Worm (Caenorhabditis elegans) whole organism, L2 larva: ENCODE measurements around the gene Y37E11AL.1.

Experiments
- C34F6.9 ChIP-seq: fragments of 150-350 bp; optimal IDR thresholded peaks from 2 replicates; lab custom pipeline; 2014; ENCODE audit warnings: missing biosample characterization, missing genetic modification characterization
- F13H6.1 ChIP-seq: sonication (generic microtip); optimal IDR thresholded peaks from 2 replicates; lab custom pipeline; 2016; ENCODE audit warnings: missing genetic modification characterization, missing compliant biosample characterization
- R02D3.7 ChIP-seq: fragments of 150-350 bp; optimal IDR thresholded peaks from 2 replicates; lab custom pipeline; 2014; ENCODE audit warnings: missing biosample characterization, missing genetic modification characterization
- ZK546.5 ChIP-seq: sonication (generic microtip); optimal IDR thresholded peaks from 2 replicates; lab custom pipeline; 2017; ENCODE audit warnings: missing biosample characterization, missing genetic modification characterization
- alr-1 ChIP-seq: fragments of 150-350 bp; optimal IDR thresholded peaks from 2 replicates; lab custom pipeline; 2014; ENCODE audit warnings: missing biosample characterization, missing genetic modification characterization
- aly-2 ChIP-seq: fragments of 150-350 bp; optimal IDR thresholded peaks from 2 replicates; lab custom pipeline; 2014; ENCODE audit warnings: missing biosample characterization, missing genetic modification characterization
- blmp-1 ChIP-seq: sonication (generic microtip); optimal IDR thresholded peaks from 2 replicates; lab custom pipeline; 2017; ENCODE audit warnings: missing genetic modification characterization, mild to moderate bottlenecking, missing compliant biosample characterization, antibody characterized with exemption, moderate library complexity; ENCODE audit not compliant: insufficient read depth
- ceh-82 ChIP-seq: fragments of 150-350 bp; optimal IDR thresholded peaks from 2 replicates; lab custom pipeline; 2014; ENCODE audit warnings: missing biosample characterization, missing genetic modification characterization
- crh-2 ChIP-seq: sonication (generic microtip); optimal IDR thresholded peaks from 2 replicates; lab custom pipeline; 2017; ENCODE audit warnings: missing biosample characterization, missing genetic modification characterization
- dmd-4 ChIP-seq: sonication (generic microtip); optimal IDR thresholded peaks from 2 replicates; lab custom pipeline; 2017; ENCODE audit warnings: missing biosample characterization, missing genetic modification characterization
- egl-27 ChIP-seq: sonication (generic microtip); optimal IDR thresholded peaks from 3 replicates; lab custom pipeline; 2017; ENCODE audit warnings: missing biosample characterization, missing genetic modification reagents, missing genetic modification characterization
- elt-1 ChIP-seq: fragments of 150-350 bp; optimal IDR thresholded peaks from 2 replicates; lab custom pipeline; 2014; ENCODE audit warnings: missing biosample characterization, missing genetic modification characterization
- elt-3 ChIP-seq: sonication (generic microtip); optimal IDR thresholded peaks from 2 replicates; lab custom pipeline; 2017; ENCODE audit warnings: missing biosample characterization, missing genetic modification characterization
- fos-1 ChIP-seq: fragments of 150-350 bp; optimal IDR thresholded peaks from 2 replicates; lab custom pipeline; 2014; ENCODE audit warnings: missing biosample characterization, missing genetic modification characterization
- gmeb-1 ChIP-seq: fragments of 150-350 bp; optimal IDR thresholded peaks from 2 replicates; lab custom pipeline; 2014; ENCODE audit warnings: missing biosample characterization, missing genetic modification characterization
- lin-11 ChIP-seq: fragments of 150-350 bp; sonication (generic microtip); optimal IDR thresholded peaks from 2 replicates; lab custom pipeline; 2014; ENCODE audit warnings: missing biosample characterization, missing genetic modification characterization, inconsistent platforms, mixed read lengths
- lin-39 ChIP-seq: fragments of 150-350 bp; optimal IDR thresholded peaks from 2 replicates; lab custom pipeline; 2014; ENCODE audit warnings: missing biosample characterization, missing genetic modification reagents, missing genetic modification characterization
- lsy-2 ChIP-seq, 2 experiments: fragments of 150-350 bp in 1 of 2; sonication (generic microtip) in 1 of 2; optimal IDR thresholded peaks; 2 replicates each; lab custom pipeline; 2014 to 2017; ENCODE audit warnings: missing biosample characterization in 2 of 2, missing genetic modification characterization in 2 of 2
- mab-5 ChIP-seq: fragments of 150-350 bp; optimal IDR thresholded peaks from 2 replicates; lab custom pipeline; 2014; ENCODE audit warnings: missing biosample characterization, missing genetic modification characterization
- nhr-10 ChIP-seq: sonication (generic microtip); optimal IDR thresholded peaks from 2 replicates; lab custom pipeline; 2017; ENCODE audit warnings: missing biosample characterization, missing genetic modification characterization
- nhr-11 ChIP-seq: fragments of 150-350 bp; optimal IDR thresholded peaks from 2 replicates; lab custom pipeline; 2014; ENCODE audit warnings: missing biosample characterization, missing genetic modification characterization
- nhr-12 ChIP-seq: fragments of 150-350 bp; optimal IDR thresholded peaks from 2 replicates; lab custom pipeline; 2014; ENCODE audit warnings: missing biosample characterization, missing genetic modification characterization
- nhr-129 ChIP-seq: fragments of 150-350 bp; optimal IDR thresholded peaks from 2 replicates; lab custom pipeline; 2014; ENCODE audit warnings: missing biosample characterization, missing genetic modification characterization
- nhr-21 ChIP-seq: fragments of 150-350 bp; optimal IDR thresholded peaks from 2 replicates; lab custom pipeline; 2014; ENCODE audit warnings: missing biosample characterization, missing genetic modification characterization
- nhr-237 ChIP-seq: fragments of 150-350 bp; optimal IDR thresholded peaks from 2 replicates; lab custom pipeline; 2014; ENCODE audit warnings: missing biosample characterization, missing genetic modification characterization
- nhr-25 ChIP-seq: fragments of 150-350 bp; sonication (generic microtip); optimal IDR thresholded peaks from 3 replicates; lab custom pipeline; 2014; ENCODE audit warnings: missing biosample characterization, missing genetic modification characterization
- nhr-6 ChIP-seq: fragments of 150-350 bp; optimal IDR thresholded peaks from 2 replicates; lab custom pipeline; 2014; ENCODE audit warnings: missing biosample characterization, missing genetic modification characterization
- peb-1 ChIP-seq: fragments of 150-350 bp; optimal IDR thresholded peaks from 2 replicates; lab custom pipeline; 2014; ENCODE audit warnings: missing biosample characterization, missing genetic modification characterization
- sem-4 ChIP-seq: fragments of 150-350 bp; optimal IDR thresholded peaks from 2 replicates; lab custom pipeline; 2014; ENCODE audit warnings: missing biosample characterization, missing genetic modification reagents, missing genetic modification characterization
- skn-1 ChIP-seq: sonication (generic microtip); optimal IDR thresholded peaks from 2 replicates; lab custom pipeline; 2017; ENCODE audit warnings: missing biosample characterization, missing genetic modification characterization
- sma-9 ChIP-seq, 2 experiments: fragments of 150-350 bp in 1 of 2; sonication (generic microtip) in 1 of 2; optimal IDR thresholded peaks; 2 replicates each; lab custom pipeline; 2014 to 2016; ENCODE audit warnings: missing genetic modification characterization in 2 of 2, mild to moderate bottlenecking in 1 of 2, missing biosample characterization in 1 of 2, missing compliant biosample characterization in 1 of 2, missing genetic modification reagents in 1 of 2, moderate library complexity in 1 of 2
- snpc-4 ChIP-seq: fragments of 150-350 bp; optimal IDR thresholded peaks from 2 replicates; lab custom pipeline; 2014; ENCODE audit warnings: missing biosample characterization, missing genetic modification characterization
- unc-39 ChIP-seq: fragments of 150-350 bp; optimal IDR thresholded peaks from 2 replicates; lab custom pipeline; 2014; ENCODE audit warnings: missing biosample characterization, missing genetic modification characterization
- unc-55 ChIP-seq: fragments of 150-350 bp; sonication (generic microtip); optimal IDR thresholded peaks from 3 replicates; lab custom pipeline; 2014; ENCODE audit warnings: missing biosample characterization, missing genetic modification reagents, missing genetic modification characterization
- unc-62 ChIP-seq: fragments of 150-350 bp; optimal IDR thresholded peaks from 2 replicates; lab custom pipeline; 2014; ENCODE audit warnings: missing biosample characterization, missing genetic modification reagents, missing genetic modification characterization
- ztf-1 ChIP-seq: fragments of 200-800 bp; sonication (Bioruptor generic); conservative IDR thresholded peaks from 2 replicates; pipeline ENCODE4 v1.3.6; 2022; ENCODE audit warnings: missing genetic modification characterization, missing compliant biosample characterization
- ztf-11 ChIP-seq: sonication (generic microtip); optimal IDR thresholded peaks from 2 replicates; lab custom pipeline; 2017; ENCODE audit warnings: missing biosample characterization, missing genetic modification characterization
- ztf-4 ChIP-seq: fragments of 150-350 bp; optimal IDR thresholded peaks from 2 replicates; lab custom pipeline; 2014; ENCODE audit warnings: missing biosample characterization, missing genetic modification characterization

Y37E11AL.1 gene

ce11 chrIV:3725845-3726244 lies 16.5 kb downstream of the Y37E11AL.1 start, which contains the start of gene smgl-2 (continued):
- no peak for TF ChIP-seq nhr-12 (tag; lab: Kevin White, UChicago)
- peak; percentile 15 for TF ChIP-seq nhr-21
- TF ChIP-seq alr-1 (tag; lab: Kevin White, UChicago): no peak
- TF ChIP-seq skn-1 (tag; lab: Kevin White, UChicago): no peak
- no peak for TF ChIP-seq peb-1 (tag; lab: Kevin White, UChicago)
- peak; percentile 54 for TF ChIP-seq snpc-4 (tag; lab: Kevin White, UChicago)
- TF ChIP-seq elt-3 (tag; lab: Kevin White, UChicago): no peak
- TF ChIP-seq blmp-1: no peak
- TF ChIP-seq lin-11 (tag; lab: Kevin White, UChicago): peak; percentile 27
- peak; percentile 83 to 89 for TF ChIP-seq lsy-2 (tag; optimal IDR thresholded peaks at IDR 0.05; lab: Kevin White, UChicago)
- no peak for TF ChIP-seq elt-1 (tag; lab: Kevin White, UChicago)

DNA sequence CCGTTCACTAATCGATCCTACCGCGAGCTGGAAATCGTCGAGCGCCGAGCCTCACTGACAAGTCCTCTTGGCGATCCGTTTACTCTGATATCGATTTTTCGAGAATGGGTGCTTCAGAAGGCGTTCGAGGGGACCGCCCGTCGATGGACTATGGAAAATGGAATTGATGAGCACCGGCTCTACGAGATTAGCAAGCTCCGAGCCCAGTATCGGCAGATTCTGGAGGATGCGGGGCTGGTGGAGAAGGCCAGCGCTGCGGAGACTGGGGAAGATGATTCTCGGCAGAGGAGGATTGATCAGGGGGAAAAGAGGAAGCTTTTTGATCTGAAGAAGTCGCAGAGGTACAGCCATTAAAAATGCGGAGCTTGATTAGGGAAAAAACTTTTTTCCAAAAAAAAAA lies 22.1 kb downstream of the Y37E11AL.1 start:
- TF ChIP-seq nhr-11 (tag; lab: Kevin White, UChicago) (no peak), unc-62 (no peak), aly-2 (tag; lab: Kevin White, UChicago) (no peak), lsy-2 (tag; optimal IDR thresholded peaks at IDR 0.05; lab: Kevin White, UChicago) (no peak), unc-39 (tag; lab: Kevin White, UChicago) (no peak), lin-39 (no peak), sma-9 (GFP tag; optimal IDR thresholded peaks at IDR 0.05; lab: Kevin White, UChicago) (no peak), sma-9 (tag; optimal IDR thresholded peaks at IDR 0.05; lab: Kevin White, UChicago) (no peak), C34F6.9 (no peak)
- TF ChIP-seq, all 48 proteins: peak for 0

DNA sequence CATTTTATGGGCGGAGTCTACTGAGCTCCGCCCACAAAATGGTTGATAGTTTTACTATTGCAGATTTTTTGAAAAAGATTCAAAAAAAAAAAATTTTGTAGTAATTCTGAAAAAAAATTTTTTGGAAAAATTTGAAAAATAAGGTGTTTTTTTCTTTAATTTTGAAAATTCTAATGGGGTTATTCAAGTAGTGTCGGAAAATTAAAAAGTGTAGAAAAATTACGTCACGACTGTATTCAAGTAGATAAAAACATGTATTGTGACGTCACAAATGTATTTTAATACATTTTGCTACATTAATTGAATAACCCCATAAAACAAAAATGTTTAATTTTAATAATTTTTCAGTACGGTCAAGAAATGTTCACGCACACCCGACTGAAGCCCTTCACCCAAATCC lies 24.0 kb downstream of the Y37E11AL.1 start:
- TF ChIP-seq nhr-25 (tag; lab: Kevin White, UChicago) (no peak), C34F6.9 (no peak), nhr-129 (no peak), gmeb-1 (no peak), nhr-10 (tag; lab: Kevin White, UChicago) (no peak), lsy-2 (tag; optimal IDR thresholded peaks at IDR 0.05; lab: Kevin White, UChicago) (no peak), nhr-21 (no peak)

ce11 chrIV:3736244-3736643 lies 26.9 kb downstream of the Y37E11AL.1 start:
- TF ChIP-seq nhr-10 (tag; lab: Kevin White, UChicago) (no peak), mab-5 (tag; lab: Kevin White, UChicago) (no peak), unc-55 (GFP tag; lab: Kevin White, UChicago) (no peak), nhr-21 (no peak), egl-27 (tag; lab: Kevin White, UChicago) (no peak), ceh-82 (tag; lab: Kevin White, UChicago) (no peak), lin-11 (tag; lab: Kevin White, UChicago) (no peak), nhr-6 (no peak), nhr-11 (tag; lab: Kevin White, UChicago) (no peak), sem-4 (tag; lab: Kevin White, UChicago) (no peak), ztf-11 (no peak), elt-3 (tag; lab: Kevin White, UChicago) (no peak), skn-1 (tag; lab: Kevin White, UChicago) (no peak), gmeb-1 (no peak), C34F6.9 (no peak), elt-1 (tag; lab: Kevin White, UChicago) (no peak), peb-1 (tag; lab: Kevin White, UChicago) (no peak), lsy-2 (tag; optimal IDR thresholded peaks at IDR 0.05; lab: Kevin White, UChicago) (no peak)

- TF ChIP-seq nhr-237 (tag; lab: Kevin White, UChicago) (no peak), unc-55 (GFP tag; lab: Kevin White, UChicago) (peak; percentile 18), crh-2 (tag; lab: Kevin White, UChicago) (peak; percentile 17), unc-39 (tag; lab: Kevin White, UChicago) (no peak), C34F6.9 (peak; percentile 5), ZK546.5 (tag; lab: Kevin White, UChicago) (no peak), aly-2 (tag; lab: Kevin White, UChicago) (no peak), dmd-4 (tag; lab: Kevin White, UChicago) (no peak), lsy-2 (tag; optimal IDR thresholded peaks at IDR 0.05; lab: Kevin White, UChicago) (peak in 1 of 2 experiments; percentile 27), sem-4 (tag; lab: Kevin White, UChicago) (no peak), nhr-12 (tag; lab: Kevin White, UChicago) (no peak), ztf-1 (GFP tag; lab: Robert Waterston, UW) (no peak), R02D3.7 (tag; lab: Kevin White, UChicago) (no peak), gmeb-1 (no peak), nhr-25 (tag; lab: Kevin White, UChicago) (no peak), fos-1 (tag; lab: Kevin White, UChicago) (peak; percentile 24), lin-11 (tag; lab: Kevin White, UChicago) (no peak), elt-3 (tag; lab: Kevin White, UChicago) (no peak), ztf-4 (tag; lab: Kevin White, UChicago) (no peak), F13H6.1 (no peak), nhr-129 (peak; percentile 30)
These were observed 29.5 kb downstream of the Y37E11AL.1 start, which contains the start of gene nape-2 for ce11 chrIV:3738655-3739403. Gene nape-2 (minus strand): TSS chrIV:3738925.
